Worm (Caenorhabditis elegans) whole organism, young adult: Measurements from ENCODE around the gene crn-7.

Source experiments
- cebp-1 ChIP-seq, 2 experiments: fragments of 200-800 bp in 1 of 2; sonication (Bioruptor generic) in 1 of 2; sonication (generic microtip) in 1 of 2; IDR thresholded peaks in 1 of 2; optimal IDR thresholded peaks in 1 of 2; 2 replicates each; pipeline versions ENCODE4 v1.3.6 to Lab custom; 2017 to 2022; ENCODE audit warnings: missing compliant biosample characterization in 2 of 2, missing genetic modification characterization in 2 of 2, mild to moderate bottlenecking in 1 of 2, missing genetic modification reagents in 1 of 2, moderate library complexity in 1 of 2
- ceh-100 ChIP-seq: fragments of 200-800 bp; sonication (Bioruptor generic); IDR thresholded peaks from 2 replicates; pipeline ENCODE4 v1.3.6; 2022; ENCODE audit warnings: missing genetic modification reagents, missing genetic modification characterization, missing compliant biosample characterization
- chd-7 ChIP-seq: sonication (generic microtip); optimal IDR thresholded peaks from 2 replicates; lab custom pipeline; 2016; ENCODE audit warnings: mild to moderate bottlenecking, missing genetic modification characterization, moderate library complexity, missing compliant biosample characterization
- lin-54 ChIP-seq: fragments of 200-800 bp; sonication (Bioruptor generic); optimal IDR thresholded peaks from 2 replicates; lab custom pipeline; 2018; ENCODE audit warnings: mild to moderate bottlenecking, missing genetic modification characterization, missing compliant biosample characterization
- pha-4 ChIP-seq: fragments of 150-350 bp; sonication (generic microtip); optimal IDR thresholded peaks from 2 replicates; lab custom pipeline; 2014; ENCODE audit warnings: missing biosample characterization, missing genetic modification reagents, missing genetic modification characterization
- tbx-9 ChIP-seq: sonication (generic microtip); optimal IDR thresholded peaks from 2 replicates; lab custom pipeline; 2016; ENCODE audit warnings: borderline replicate concordance, missing genetic modification characterization, inconsistent platforms, missing compliant biosample characterization

- TF ChIP-seq ceh-100 (GFP tag; lab: Robert Waterston, UW) (no peak), tbx-9 (tag; lab: Kevin White, UChicago) (no peak), cebp-1 (GFP tag; IDR thresholded peaks at IDR 0.05; lab: Robert Waterston, UW) (no peak), cebp-1 (tag; optimal IDR thresholded peaks at IDR 0.05; lab: Kevin White, UChicago) (no peak), pha-4 (no peak), lin-54 (GFP tag; lab: Kevin White, UChicago) (no peak), chd-7 (tag; lab: Kevin White, UChicago) (no peak)
These were observed 39.9 kb downstream of the crn-7 start, which contains the start of gene F10E9.4 for ce11 chrIII:8308238-8308637.
